Fruit fly (Drosophila melanogaster) whole organism, wandering third instar larva: ENCODE data around the gene Dpy-30L1.

Source experiments
- GATAd ChIP-seq: sonication (Bioruptor generic); optimal IDR thresholded peaks from 2 replicates; lab custom pipeline; 2016; ENCODE audit warnings: missing biosample characterization, missing genetic modification characterization
- dsf ChIP-seq: sonication (Bioruptor generic); optimal IDR thresholded peaks from 2 replicates; lab custom pipeline; 2016; ENCODE audit warnings: missing biosample characterization, missing genetic modification characterization, borderline replicate concordance
- h ChIP-seq: fragments of 200-800 bp; sonication (Bioruptor generic); optimal IDR thresholded peaks from 3 replicates; lab custom pipeline; 2016; ENCODE audit warnings: missing biosample characterization, mild to moderate bottlenecking, missing genetic modification characterization
- psq ChIP-seq: fragments of 200-800 bp; sonication (Bioruptor generic); optimal IDR thresholded peaks from 3 replicates; lab custom pipeline; 2017; ENCODE audit warnings: missing biosample characterization, mild to moderate bottlenecking, missing genetic modification characterization, moderate library complexity
- tai ChIP-seq: sonication (Bioruptor generic); optimal IDR thresholded peaks from 2 replicates; lab custom pipeline; 2016; ENCODE audit warnings: missing biosample characterization, missing genetic modification characterization

- no peak for TF ChIP-seq dsf (GFP tag; lab: Kevin White, UChicago)
- no peak for TF ChIP-seq GATAd
- TF ChIP-seq psq (GFP tag; lab: Kevin White, UChicago), result no peak
- no peak for TF ChIP-seq h (GFP tag; lab: Kevin White, UChicago)
- no peak for TF ChIP-seq tai
These were observed 24.4 kb upstream of the Dpy-30L1 start for dm6 chr2L:10708089-10708488.
